Worm (Caenorhabditis elegans): ENCODE measurements around the gene arf-6.

- TF ChIP-seq nhr-90 (tag; optimal IDR thresholded peaks at IDR 0.05) = no peak
- TF ChIP-seq unc-130 (GFP tag; optimal IDR thresholded peaks at IDR 0.05) = no peak
- no peak for TF ChIP-seq unc-62 (GFP tag; optimal IDR thresholded peaks at IDR 0.05)
- TF ChIP-seq ets-4 (GFP tag; optimal IDR thresholded peaks at IDR 0.05) = no peak
- TF ChIP-seq F49E8.2 (tag; optimal IDR thresholded peaks at IDR 0.05; ENCODE audit: insufficient read depth) = no peak
- no peak for TF ChIP-seq hsf-1 (GFP tag; IDR thresholded peaks at IDR 0.05)
- TF ChIP-seq ceh-79 (tag; optimal IDR thresholded peaks at IDR 0.05) = no peak
Measured at ce11 chrIV:16952389-16952788, 5.5 kb downstream of the arf-6 start.
